Fruit fly (Drosophila melanogaster) whole organism, wandering third instar larva: Measurements from ENCODE around the gene Rbf2.

ENCODE experiments used
- CG32264 ChIP-seq: fragments of 200-800 bp; sonication (Bioruptor generic); optimal IDR thresholded peaks from 2 replicates; lab custom pipeline; 2016; ENCODE audit warnings: missing biosample characterization, missing genetic modification characterization
- CrebA ChIP-seq: fragments of 200-800 bp; sonication (Bioruptor generic); optimal IDR thresholded peaks from 2 replicates; lab custom pipeline; 2016; ENCODE audit warnings: missing biosample characterization, mild to moderate bottlenecking, missing genetic modification characterization, borderline replicate concordance
- Dfd ChIP-seq: fragments of >200 bp; optimal IDR thresholded peaks from 2 replicates; lab custom pipeline; 2017; ENCODE audit warnings: missing biosample characterization, missing genetic modification characterization
- Dif ChIP-seq: fragments of 200-275, 200-300 bp; sonication (Bioruptor generic); optimal IDR thresholded peaks from 2 replicates; lab custom pipeline; 2018; ENCODE audit warnings: missing biosample characterization, missing genetic modification characterization; ENCODE audit not compliant: partially characterized antibody
- HLH106 ChIP-seq: fragments of 200-800 bp; optimal IDR thresholded peaks from 3 replicates; lab custom pipeline; 2019; ENCODE audit warnings: missing biosample characterization, mild to moderate bottlenecking, missing genetic modification characterization, moderate library complexity
- Hnf4 ChIP-seq: fragments of 200-800 bp; sonication (Bioruptor generic); optimal IDR thresholded peaks from 2 replicates; lab custom pipeline; 2016; ENCODE audit warnings: missing biosample characterization, mild to moderate bottlenecking, missing genetic modification characterization
- Jra ChIP-seq: sonication (Bioruptor generic); optimal IDR thresholded peaks from 2 replicates; lab custom pipeline; 2016; ENCODE audit warnings: missing biosample characterization, missing genetic modification characterization
- Mio ChIP-seq: sonication (Bioruptor generic); optimal IDR thresholded peaks from 2 replicates; lab custom pipeline; 2016; ENCODE audit warnings: missing biosample characterization, missing genetic modification characterization
- N ChIP-seq: fragments of >200 bp; optimal IDR thresholded peaks from 2 replicates; lab custom pipeline; 2018; ENCODE audit warnings: missing biosample characterization, missing external identifiers, missing genetic modification characterization
- Rel ChIP-seq, 2 experiments: fragments of 200-800 bp; sonication (Bioruptor generic) in 1 of 2; optimal IDR thresholded peaks; 2 replicates in 1 of 2; 3 replicates in 1 of 2; lab custom pipeline; 2016 to 2019; ENCODE audit warnings: mild to moderate bottlenecking in 2 of 2, missing biosample characterization in 2 of 2, missing genetic modification characterization in 2 of 2, moderate library complexity in 1 of 2
- Sp1 ChIP-seq: fragments of 200-800 bp; sonication (Bioruptor generic); optimal IDR thresholded peaks from 3 replicates; lab custom pipeline; 2019; ENCODE audit warnings: missing biosample characterization, mild to moderate bottlenecking, missing genetic modification characterization, moderate library complexity
- Vsx2 ChIP-seq: fragments of 200-300, 225-300 bp; sonication (Bioruptor generic); optimal IDR thresholded peaks from 2 replicates; lab custom pipeline; 2018; ENCODE audit warnings: missing biosample characterization, missing genetic modification characterization; ENCODE audit not compliant: partially characterized antibody
- br ChIP-seq: fragments of 200-800 bp; sonication (Bioruptor generic); optimal IDR thresholded peaks from 2 replicates; lab custom pipeline; 2016; ENCODE audit warnings: missing biosample characterization, missing genetic modification characterization
- brk ChIP-seq: fragments of 200-800 bp; sonication (Bioruptor generic); optimal IDR thresholded peaks from 2 replicates; lab custom pipeline; 2016; ENCODE audit warnings: missing biosample characterization, mild to moderate bottlenecking, missing genetic modification characterization
- dl ChIP-seq, 2 experiments: fragments of 175-275, 200-275 bp in 1 of 2; fragments of 200-275 bp in 1 of 2; sonication (Bioruptor generic); optimal IDR thresholded peaks; lab custom pipeline; 2018; ENCODE audit warnings: mild to moderate bottlenecking in 2 of 2, missing biosample characterization in 2 of 2, missing genetic modification characterization in 2 of 2, moderate library complexity in 2 of 2; ENCODE audit not compliant: partially characterized antibody in 2 of 2, insufficient read depth in 1 of 2
- dmrt93B ChIP-seq: fragments of 200-800 bp; sonication (Bioruptor generic); optimal IDR thresholded peaks from 2 replicates; lab custom pipeline; 2018; ENCODE audit warnings: missing biosample characterization, mild to moderate bottlenecking, missing genetic modification characterization
- dsf ChIP-seq: sonication (Bioruptor generic); optimal IDR thresholded peaks from 2 replicates; lab custom pipeline; 2016; ENCODE audit warnings: missing biosample characterization, missing genetic modification characterization, borderline replicate concordance
- ey ChIP-seq: fragments of 200-800 bp; sonication (Bioruptor generic); optimal IDR thresholded peaks from 2 replicates; lab custom pipeline; 2016; ENCODE audit warnings: missing biosample characterization, missing genetic modification characterization
- foxo ChIP-seq, 2 experiments: fragments of 200-800 bp; sonication (Bioruptor generic); optimal IDR thresholded peaks; 2 replicates in 1 of 2; 3 replicates in 1 of 2; lab custom pipeline; 2016 to 2017; ENCODE audit warnings: missing biosample characterization in 2 of 2, missing genetic modification characterization in 2 of 2
- fru ChIP-seq: fragments of 200-800 bp; sonication (Bioruptor generic); optimal IDR thresholded peaks from 3 replicates; lab custom pipeline; 2016; ENCODE audit warnings: missing biosample characterization, mild to moderate bottlenecking, missing genetic modification characterization
- h ChIP-seq: fragments of 200-800 bp; sonication (Bioruptor generic); optimal IDR thresholded peaks from 3 replicates; lab custom pipeline; 2016; ENCODE audit warnings: missing biosample characterization, mild to moderate bottlenecking, missing genetic modification characterization
- psq ChIP-seq: fragments of 200-800 bp; sonication (Bioruptor generic); optimal IDR thresholded peaks from 3 replicates; lab custom pipeline; 2017; ENCODE audit warnings: missing biosample characterization, mild to moderate bottlenecking, missing genetic modification characterization, moderate library complexity
- rgr ChIP-seq: fragments of 200-800 bp; sonication (Bioruptor generic); optimal IDR thresholded peaks from 3 replicates; lab custom pipeline; 2016; ENCODE audit warnings: missing biosample characterization, mild to moderate bottlenecking, missing genetic modification characterization
- sv ChIP-seq: fragments of 200-800 bp; sonication (Bioruptor generic); optimal IDR thresholded peaks from 3 replicates; lab custom pipeline; 2016; ENCODE audit warnings: missing biosample characterization, missing genetic modification characterization
- tai ChIP-seq: sonication (Bioruptor generic); optimal IDR thresholded peaks from 2 replicates; lab custom pipeline; 2016; ENCODE audit warnings: missing biosample characterization, missing genetic modification characterization
- woc ChIP-seq: sonication (Bioruptor generic); optimal IDR thresholded peaks from 2 replicates; lab custom pipeline; 2016; ENCODE audit warnings: missing biosample characterization, mild to moderate bottlenecking, missing genetic modification characterization

The Rbf2 gene

dm6 chr3R:15937708-15938107 is 27.5 kb upstream of the Rbf2 start:
- no peak for TF ChIP-seq woc
- TF ChIP-seq Sp1 (GFP tag; lab: Kevin White, UChicago) = no peak
- TF ChIP-seq Mio (GFP tag; lab: Kevin White, UChicago) = no peak
- TF ChIP-seq CrebA (GFP tag; lab: Kevin White, UChicago) = no peak
- no peak for TF ChIP-seq sv (GFP tag; lab: Kevin White, UChicago)

- TF ChIP-seq ey (GFP tag; lab: Kevin White, UChicago) (no peak), br (GFP tag; lab: Kevin White, UChicago) (no peak), Sp1 (GFP tag; lab: Kevin White, UChicago) (no peak), CG32264 (GFP tag; lab: Kevin White, UChicago) (no peak), N (GFP tag; lab: Kevin White, UChicago) (no peak), psq (GFP tag; lab: Kevin White, UChicago) (no peak), dl (GFP tag; optimal IDR thresholded peaks at IDR 0.05; lab: Kevin White, UChicago; ENCODE audit: insufficient read depth in 1 of 2, partially characterized antibody in 2 of 2) (no peak), Rel (GFP tag; optimal IDR thresholded peaks at IDR 0.05; lab: Kevin White, UChicago) (no peak), Rel (tag; optimal IDR thresholded peaks at IDR 0.05; lab: Kevin White, UChicago) (no peak), Vsx2 (GFP tag; lab: Kevin White, UChicago) (no peak), fru (GFP tag; lab: Kevin White, UChicago) (no peak), Jra (GFP tag; lab: Kevin White, UChicago) (no peak)
Observed at dm6 chr3R:15947605-15948004, 17.6 kb upstream of the Rbf2 start.

dm6 chr3R:15950843-15951242 is 14.4 kb upstream of the Rbf2 start, which contains the start of the genes CG31088 and CG46383:
CG31088 (minus strand) TSS chr3R:15950943.
CG46383 (minus strand) TSS chr3R:15950943.
- TF ChIP-seq rgr (GFP tag; lab: Kevin White, UChicago) = no peak
- no peak for TF ChIP-seq Jra (GFP tag; lab: Kevin White, UChicago)
- TF ChIP-seq CG32264 (GFP tag; lab: Kevin White, UChicago) = no peak
- TF ChIP-seq Dif = no peak
- TF ChIP-seq dmrt93B (GFP tag; lab: Kevin White, UChicago) = no peak
- no peak for TF ChIP-seq h (GFP tag; lab: Kevin White, UChicago)
- TF ChIP-seq Mio (GFP tag; lab: Kevin White, UChicago) = no peak
- TF ChIP-seq dsf (GFP tag; lab: Kevin White, UChicago) = no peak
- no peak for TF ChIP-seq brk (GFP tag; lab: Kevin White, UChicago)
- no peak for TF ChIP-seq sv (GFP tag; lab: Kevin White, UChicago)
- no peak for TF ChIP-seq psq (GFP tag; lab: Kevin White, UChicago)
- TF ChIP-seq ey (GFP tag; lab: Kevin White, UChicago) = no peak
- TF ChIP-seq fru (GFP tag; lab: Kevin White, UChicago) = no peak
- no peak for TF ChIP-seq foxo (GFP tag; optimal IDR thresholded peaks at IDR 0.05; lab: Kevin White, UChicago)
- TF ChIP-seq, all 38 proteins: peak for 0

dm6 chr3R:15963690-15964281 is 1.5 kb upstream of the Rbf2 start, which contains the start of the genes CG4287 and CG5516:
CG4287 (minus strand) TSS chr3R:15963867.
CG5516 (plus strand) TSS chr3R:15963884.
- TF ChIP-seq Hnf4 (GFP tag; lab: Kevin White, UChicago) = peak; percentile 66
- no peak for TF ChIP-seq Dfd (GFP tag; lab: Kevin White, UChicago)
- TF ChIP-seq Jra (GFP tag; lab: Kevin White, UChicago) = peak; percentile 55
- TF ChIP-seq HLH106 = no peak

- TF ChIP-seq dsf (GFP tag; lab: Kevin White, UChicago) (no peak), brk (GFP tag; lab: Kevin White, UChicago) (no peak), tai (GFP tag; lab: Kevin White, UChicago) (no peak), Dfd (GFP tag; lab: Kevin White, UChicago) (no peak)
Observed at dm6 chr3R:15972298-15972978, 7.2 kb downstream of the Rbf2 start, which contains the start of gene mor. mor (minus strand) TSS chr3R:15972913.
